Fruit fly (Drosophila melanogaster) whole organism, embryonic: Measurements from ENCODE around the gene ddbt.

Experiments
- B-H2 ChIP-seq: fragments of 200-800 bp; sonication (Bioruptor generic); optimal IDR thresholded peaks from 2 replicates; lab custom pipeline; 2018; ENCODE audit warnings: missing biosample characterization, mild to moderate bottlenecking, missing genetic modification characterization
- BtbVII ChIP-seq: fragments of 200-800 bp; sonication (Bioruptor generic); optimal IDR thresholded peaks from 3 replicates; lab custom pipeline; 2017; ENCODE audit warnings: missing biosample characterization, mild to moderate bottlenecking, missing genetic modification characterization
- CG10267 ChIP-seq: fragments of 200-800 bp; sonication (Bioruptor generic); optimal IDR thresholded peaks from 2 replicates; lab custom pipeline; 2018; ENCODE audit warnings: missing biosample characterization, mild to moderate bottlenecking, missing genetic modification characterization, moderate library complexity
- CG10979 ChIP-seq: fragments of 200-800 bp; sonication (Bioruptor generic); optimal IDR thresholded peaks from 2 replicates; lab custom pipeline; 2018; ENCODE audit warnings: missing biosample characterization, mild to moderate bottlenecking, missing genetic modification characterization, moderate library complexity
- CG12659 ChIP-seq: fragments of 200-800 bp; sonication (Bioruptor generic); optimal IDR thresholded peaks from 3 replicates; lab custom pipeline; 2017; ENCODE audit warnings: mild to moderate bottlenecking, missing biosample characterization, missing genetic modification reagents, missing genetic modification characterization
- CG13123 ChIP-seq: fragments of 200-800 bp; sonication (Bioruptor generic); optimal IDR thresholded peaks from 2 replicates; lab custom pipeline; 2016; ENCODE audit warnings: missing biosample characterization, missing genetic modification characterization
- CG13287 ChIP-seq: fragments of 200-800 bp; sonication (Bioruptor generic); IDR thresholded peaks from 2 replicates; pipeline ENCODE4 v1.3.6; 2022; ENCODE audit warnings: missing biosample characterization, missing genetic modification characterization; ENCODE audit not compliant: partially characterized antibody
- CG13296 ChIP-seq: fragments of 200-800 bp; sonication (Bioruptor generic); optimal IDR thresholded peaks from 3 replicates; lab custom pipeline; 2018; ENCODE audit warnings: missing biosample characterization, mild to moderate bottlenecking, missing genetic modification characterization
- CG13894 ChIP-seq: fragments of 200-800 bp; sonication (Bioruptor generic); optimal IDR thresholded peaks from 3 replicates; lab custom pipeline; 2018; ENCODE audit warnings: missing biosample characterization, mild to moderate bottlenecking, missing genetic modification characterization, moderate library complexity
- CG15696 ChIP-seq: fragments of 200-800 bp; sonication (Bioruptor generic); optimal IDR thresholded peaks from 2 replicates; lab custom pipeline; 2019; ENCODE audit warnings: missing biosample characterization, mild to moderate bottlenecking, missing genetic modification characterization, moderate library complexity
- CG17612 ChIP-seq: fragments of 200-800 bp; sonication (Bioruptor generic); IDR thresholded peaks from 2 replicates; pipeline ENCODE4 v1.3.6; 2022; ENCODE audit warnings: missing biosample characterization, missing genetic modification characterization
- CG18476 ChIP-seq: fragments of 200-800 bp; sonication (Bioruptor generic); optimal IDR thresholded peaks from 2 replicates; lab custom pipeline; 2016; ENCODE audit warnings: missing biosample characterization, mild to moderate bottlenecking, missing genetic modification characterization
- CG30403 ChIP-seq: fragments of 200-800 bp; sonication (Bioruptor generic); optimal IDR thresholded peaks from 3 replicates; lab custom pipeline; 2016; ENCODE audit warnings: missing biosample characterization, missing genetic modification characterization
- CG34224 ChIP-seq: fragments of 200-800 bp; sonication (Bioruptor generic); IDR thresholded peaks from 3 replicates; pipeline ENCODE4 v1.3.6; 2022; ENCODE audit warnings: missing biosample characterization, missing genetic modification characterization; ENCODE audit not compliant: partially characterized antibody
- CG34376 ChIP-seq: fragments of 200-800 bp; sonication (Bioruptor generic); optimal IDR thresholded peaks from 2 replicates; lab custom pipeline; 2018; ENCODE audit warnings: missing biosample characterization, mild to moderate bottlenecking, missing genetic modification characterization
- CG42726 ChIP-seq: fragments of 200-800 bp; sonication (Bioruptor generic); IDR thresholded peaks from 2 replicates; pipeline ENCODE4 v1.3.6; 2022; ENCODE audit warnings: missing biosample characterization, missing genetic modification characterization; ENCODE audit not compliant: partially characterized antibody
- CG6854 ChIP-seq: fragments of 200-800 bp; sonication (Bioruptor generic); optimal IDR thresholded peaks from 3 replicates; lab custom pipeline; 2017; ENCODE audit warnings: missing biosample characterization, mild to moderate bottlenecking, missing genetic modification characterization
- CrebB ChIP-seq: fragments of 200-800 bp; sonication (Bioruptor generic); optimal IDR thresholded peaks from 3 replicates; lab custom pipeline; 2018; ENCODE audit warnings: missing biosample characterization, mild to moderate bottlenecking, missing genetic modification characterization
- Dbx ChIP-seq: fragments of 200-800 bp; sonication (Bioruptor generic); IDR thresholded peaks from 3 replicates; pipeline ENCODE4 v1.3.6; 2022; ENCODE audit warnings: missing biosample characterization, missing genetic modification characterization
- Dip3 ChIP-seq: fragments of 200-800 bp; sonication (Bioruptor generic); optimal IDR thresholded peaks from 3 replicates; lab custom pipeline; 2016; ENCODE audit warnings: missing biosample characterization, missing genetic modification characterization
- Fer1 ChIP-seq: fragments of 200-800 bp; sonication (Bioruptor generic); optimal IDR thresholded peaks from 2 replicates; lab custom pipeline; 2017; ENCODE audit warnings: missing biosample characterization, mild to moderate bottlenecking, missing genetic modification characterization
- GATAe ChIP-seq: fragments of 200-800 bp; sonication (Bioruptor generic); conservative IDR thresholded peaks from 2 replicates; pipeline ENCODE4 v1.3.6; 2022; ENCODE audit warnings: missing biosample characterization, missing genetic modification characterization
- HLHmδ ChIP-seq: fragments of 200-800 bp; sonication (Bioruptor generic); optimal IDR thresholded peaks from 2 replicates; lab custom pipeline; 2018; ENCODE audit warnings: missing biosample characterization, mild to moderate bottlenecking, missing genetic modification characterization, moderate library complexity
- Hand ChIP-seq: fragments of 200-800 bp; sonication (Bioruptor generic); optimal IDR thresholded peaks from 2 replicates; lab custom pipeline; 2017; ENCODE audit warnings: mild to moderate bottlenecking, missing biosample characterization, missing genetic modification reagents, missing genetic modification characterization
- HmgZ ChIP-seq: fragments of 200-800 bp; sonication (Bioruptor generic); optimal IDR thresholded peaks from 2 replicates; lab custom pipeline; 2018; ENCODE audit warnings: missing biosample characterization, mild to moderate bottlenecking, missing genetic modification characterization
- Hr39 ChIP-seq: fragments of >200 bp; optimal IDR thresholded peaks from 2 replicates; lab custom pipeline; 2017
- Med ChIP-seq: fragments of 200-800 bp; sonication (Bioruptor generic); peaks from one replicate; lab custom pipeline; 2016; ENCODE audit warnings: missing biosample characterization, missing genetic modification characterization, mild to moderate bottlenecking, inconsistent platforms, moderate library complexity
- Pdp1 ChIP-seq, 2 experiments: fragments of 200-800 bp; sonication (Bioruptor generic); optimal IDR thresholded peaks; 3 replicates each; lab custom pipeline; 2016; ENCODE audit warnings: missing biosample characterization in 2 of 2, missing genetic modification characterization in 2 of 2, mild to moderate bottlenecking in 1 of 2, moderate library complexity in 1 of 2
- Ravus ChIP-seq: fragments of 200-800 bp; sonication (Bioruptor generic); IDR thresholded peaks from 2 replicates; pipeline ENCODE4 v1.3.6; 2022; ENCODE audit warnings: missing biosample characterization, missing genetic modification characterization
- Tbp ChIP-seq: fragments of >200 bp; optimal IDR thresholded peaks from 2 replicates; lab custom pipeline; 2018; ENCODE audit warnings: missing biosample characterization, missing genetic modification characterization
- Trl ChIP-seq, 3 experiments: fragments of >200 bp in 2 of 3; fragments of 200-800 bp in 1 of 3; sonication (Bioruptor generic) in 1 of 3; optimal IDR thresholded peaks; 2 replicates in 1 of 3; 3 replicates in 2 of 3; lab custom pipeline; 2016 to 2017; ENCODE audit warnings: missing biosample characterization in 1 of 3, missing genetic modification characterization in 1 of 3
- amos ChIP-seq: fragments of 200-800 bp; sonication (Bioruptor generic); IDR thresholded peaks from 2 replicates; pipeline ENCODE4 v1.3.6; 2022; ENCODE audit warnings: missing biosample characterization, missing genetic modification characterization; ENCODE audit not compliant: partially characterized antibody
- ara ChIP-seq: fragments of 200-800 bp; sonication (Bioruptor generic); IDR thresholded peaks from 2 replicates; pipeline ENCODE4 v1.3.6; 2022; ENCODE audit warnings: missing biosample characterization, missing genetic modification characterization
- chinmo ChIP-seq: fragments of 200-800 bp; sonication (Bioruptor generic); IDR thresholded peaks from 4 replicates; pipeline ENCODE4 v1.3.6; 2022; ENCODE audit warnings: missing biosample characterization, missing genetic modification characterization; ENCODE audit not compliant: partially characterized antibody
- ewg ChIP-seq: fragments of 200-800 bp; sonication (Bioruptor generic); optimal IDR thresholded peaks from 3 replicates; lab custom pipeline; 2017; ENCODE audit warnings: mild to moderate bottlenecking, missing biosample characterization, missing genetic modification reagents, missing genetic modification characterization
- exex ChIP-seq: fragments of 200-800 bp; sonication (Bioruptor generic); optimal IDR thresholded peaks from 4 replicates; lab custom pipeline; 2018; ENCODE audit warnings: missing biosample characterization, mild to moderate bottlenecking, missing genetic modification characterization, moderate library complexity
- kay ChIP-seq: fragments of 200-800 bp; sonication (Bioruptor generic); optimal IDR thresholded peaks from 2 replicates; lab custom pipeline; 2016; ENCODE audit warnings: missing biosample characterization, missing genetic modification characterization
- ken ChIP-seq: fragments of 200-800 bp; sonication (Bioruptor generic); IDR thresholded peaks from 3 replicates; pipeline ENCODE4 v1.3.6; 2022; ENCODE audit warnings: missing biosample characterization, missing genetic modification characterization
- mirr ChIP-seq: fragments of 200-800 bp; sonication (Bioruptor generic); optimal IDR thresholded peaks from 3 replicates; lab custom pipeline; 2018; ENCODE audit warnings: missing biosample characterization, mild to moderate bottlenecking, missing genetic modification characterization
- pho ChIP-seq: fragments of 200-800 bp; sonication (Bioruptor generic); optimal IDR thresholded peaks from 2 replicates; lab custom pipeline; 2016; ENCODE audit warnings: missing biosample characterization, missing genetic modification characterization
- repo ChIP-seq: fragments of 200-800 bp; sonication (Bioruptor generic); optimal IDR thresholded peaks from 2 replicates; lab custom pipeline; 2016; ENCODE audit warnings: missing biosample characterization, missing genetic modification characterization
- sc ChIP-seq, 3 experiments: fragments of >200 bp in 2 of 3; fragments of 200-800 bp in 1 of 3; sonication (Bioruptor generic) in 1 of 3; optimal IDR thresholded peaks; 2 replicates in 2 of 3; 3 replicates in 1 of 3; lab custom pipeline; 2017; ENCODE audit warnings: mild to moderate bottlenecking in 1 of 3, missing biosample characterization in 1 of 3, missing genetic modification characterization in 1 of 3, missing genetic modification reagents in 1 of 3
- sim ChIP-seq: fragments of 200-800 bp; sonication (Bioruptor generic); IDR thresholded peaks from 2 replicates; pipeline ENCODE4 v1.3.6; 2022; ENCODE audit warnings: missing biosample characterization, missing genetic modification characterization
- slbo ChIP-seq: fragments of 200-800 bp; sonication (Bioruptor generic); IDR thresholded peaks from 2 replicates; pipeline ENCODE4 v1.3.6; 2022; ENCODE audit warnings: missing biosample characterization, missing genetic modification characterization
- stwl ChIP-seq: fragments of 200-800 bp; sonication (Bioruptor generic); optimal IDR thresholded peaks from 3 replicates; lab custom pipeline; 2018; ENCODE audit warnings: missing biosample characterization, mild to moderate bottlenecking, missing genetic modification characterization, moderate library complexity
- sug ChIP-seq: fragments of 200-800 bp; optimal IDR thresholded peaks from 2 replicates; lab custom pipeline; 2019; ENCODE audit warnings: missing biosample characterization, mild to moderate bottlenecking, missing genetic modification characterization, moderate library complexity
- twi ChIP-seq: fragments of 200-800 bp; optimal IDR thresholded peaks from 2 replicates; lab custom pipeline; 2019; ENCODE audit warnings: missing biosample characterization, mild to moderate bottlenecking, missing genetic modification characterization, moderate library complexity
- z ChIP-seq: fragments of 200-800 bp; sonication (Bioruptor generic); IDR thresholded peaks from 3 replicates; pipeline ENCODE4 v1.3.6; 2022; ENCODE audit warnings: missing biosample characterization, missing genetic modification characterization

The ddbt gene

dm6 chr3L:311607-312006 is 5.3 kb upstream of the ddbt start:
- TF ChIP-seq chinmo (GFP tag; lab: Robert Waterston, UW) (peak; percentile 71; the same call in 3 of the 4 replicates), CG18476 (GFP tag; lab: Kevin White, UChicago) (peak; percentile 87), CG34376 (GFP tag; lab: Kevin White, UChicago) (peak; percentile 75), HmgZ (peak; percentile 18), ken (GFP tag; lab: Robert Waterston, UW) (0 out of 3 replicates have a peak, but pooled peaks have one; percentile 21), z (GFP tag; lab: Robert Waterston, UW) (peak; percentile 94), CG13123 (GFP tag; lab: Kevin White, UChicago) (no peak), sug (tag; lab: Kevin White, UChicago) (peak; percentile 64), CG6854 (peak; percentile 34), kay (peak; percentile 12), Dbx (GFP tag; lab: Robert Waterston, UW) (peak; percentile 30; the same call in 1 of the 3 replicates), Fer1 (GFP tag; lab: Kevin White, UChicago) (peak; percentile 50), HLHmδ (GFP tag; lab: Kevin White, UChicago) (no peak), exex (tag; lab: Kevin White, UChicago) (peak; percentile 60), Trl (optimal IDR thresholded peaks at IDR 0.05; lab: Kevin White, UChicago) (peak in 1 of 2 experiments; percentile 8), Trl (GFP tag; optimal IDR thresholded peaks at IDR 0.05; lab: Kevin White, UChicago) (no peak), Pdp1 (GFP tag; optimal IDR thresholded peaks at IDR 0.05; lab: Kevin White, UChicago) (peak in 1 of 2 experiments; percentile 76), B-H2 (GFP tag; lab: Kevin White, UChicago) (no peak), amos (peak; percentile 45; the same call in 1 of the 2 replicates), CrebB (tag; lab: Kevin White, UChicago) (peak; percentile 24), CG15696 (no peak), GATAe (GFP tag; lab: Robert Waterston, UW) (0 out of 2 replicates have a peak, but pooled peaks have one; percentile 28), CG42726 (GFP tag; lab: Robert Waterston, UW) (0 out of 2 replicates have a peak, but pooled peaks have one; percentile 5), Hand (GFP tag; lab: Kevin White, UChicago) (peak; percentile 14), Med (peak; percentile 28), mirr (GFP tag; lab: Kevin White, UChicago) (no peak), BtbVII (GFP tag; lab: Kevin White, UChicago) (peak; percentile 87), CG34224 (GFP tag; lab: Robert Waterston, UW) (0 out of 3 replicates have a peak, but pooled peaks have one; percentile 43), Dip3 (GFP tag; lab: Kevin White, UChicago) (no peak), CG13894 (tag; lab: Kevin White, UChicago) (peak; percentile 94), CG13287 (GFP tag; lab: Robert Waterston, UW) (peak; percentile 35; the same call in 1 of the 2 replicates)

dm6 chr3L:312323-312722 is 4.6 kb upstream of the ddbt start:
- TF ChIP-seq stwl (tag; lab: Kevin White, UChicago) = no peak
- TF ChIP-seq CG30403 (GFP tag; lab: Kevin White, UChicago) = no peak
- no peak for TF ChIP-seq repo (GFP tag; lab: Kevin White, UChicago)
- peak; percentile 61 for TF ChIP-seq ewg (GFP tag; lab: Kevin White, UChicago)
- TF ChIP-seq slbo (GFP tag; lab: Robert Waterston, UW) = peak; percentile 22; the same call in 1 of the 2 replicates
- no peak for TF ChIP-seq CG17612 (GFP tag; lab: Robert Waterston, UW)
- no peak for TF ChIP-seq sc (optimal IDR thresholded peaks at IDR 0.05; lab: Kevin White, UChicago)
- no peak for TF ChIP-seq sc (GFP tag; optimal IDR thresholded peaks at IDR 0.05; lab: Kevin White, UChicago)
- TF ChIP-seq twi = no peak
- TF ChIP-seq CG10267 (tag; lab: Kevin White, UChicago) = no peak
- TF ChIP-seq CG10979 (tag; lab: Kevin White, UChicago) = no peak
- no peak for TF ChIP-seq HmgZ
- TF ChIP-seq sim = no peak
- no peak for TF ChIP-seq kay
- TF ChIP-seq ara (GFP tag; lab: Robert Waterston, UW) = no peak
- no peak for TF ChIP-seq CG12659 (GFP tag; lab: Kevin White, UChicago)
- peak; percentile 52 for TF ChIP-seq Med
- TF ChIP-seq Hr39 (lab: Kevin White, UChicago) = no peak
- TF ChIP-seq Tbp (GFP tag; lab: Kevin White, UChicago) = no peak
- no peak for TF ChIP-seq CG13296 (GFP tag; lab: Kevin White, UChicago)
- TF ChIP-seq pho (GFP tag; lab: Kevin White, UChicago) = no peak
- TF ChIP-seq Ravus (GFP tag; lab: Robert Waterston, UW) = no peak
- TF ChIP-seq Dbx (GFP tag; lab: Robert Waterston, UW) = no peak
